Fruit fly (Drosophila melanogaster) ovary, adult (tissue): ENCODE data around the gene ImpL2.

Experiments used
- CG17801 ChIP-seq: fragments of 200-800 bp; optimal IDR thresholded peaks from 2 replicates; lab custom pipeline; 2019; ENCODE audit warnings: missing biosample characterization, mild to moderate bottlenecking, missing genetic modification characterization, moderate library complexity; ENCODE audit not compliant: partially characterized antibody

ImpL2 gene

dm6 chr3L:4204867-4205266 is 31.1 kb downstream of the ImpL2 start:
- no peak for TF ChIP-seq CG17801 (GFP tag; lab: Kevin White, UChicago)

dm6 chr3L:4204239-4204638 is 31.7 kb downstream of the ImpL2 start, which contains the start of gene CG15005:
Gene CG15005 (minus strand): TSS chr3L:4204339.
- TF ChIP-seq CG17801 (GFP tag; lab: Kevin White, UChicago): no peak

- TF ChIP-seq CG17801 (GFP tag; lab: Kevin White, UChicago): no peak
Observed at dm6 chr3L:4193730-4194649, 42.0 kb downstream of the ImpL2 start, which contains the start of gene CG43367. Gene CG43367 (plus strand): TSS chr3L:4193993.

dm6 chr3L:4187930-4188523 is 47.9 kb downstream of the ImpL2 start, which contains the start of the genes Teh2 and tipE:
Gene Teh2 (minus strand): TSS chr3L:4188023.
Gene tipE (plus strand): TSS chr3L:4188499.
- no peak for TF ChIP-seq CG17801 (GFP tag; lab: Kevin White, UChicago)

- TF ChIP-seq CG17801 (GFP tag; lab: Kevin White, UChicago): peak; percentile 59
Observed at dm6 chr3L:4186659-4187058, 49.3 kb downstream of the ImpL2 start, which contains the start of gene VhaM9.7-c. Gene VhaM9.7-c (minus strand): TSS chr3L:4186865.

dm6 chr3L:4185259-4185658 is 50.7 kb downstream of the ImpL2 start:
- no peak for TF ChIP-seq CG17801 (GFP tag; lab: Kevin White, UChicago)

- TF ChIP-seq CG17801 (GFP tag; lab: Kevin White, UChicago): no peak
Observed at dm6 chr3L:4184563-4184962, 51.4 kb downstream of the ImpL2 start, which contains the start of gene Teh3. Gene Teh3 (minus strand): TSS chr3L:4184663.

- TF ChIP-seq CG17801 (GFP tag; lab: Kevin White, UChicago): no peak
Observed at dm6 chr3L:4177981-4178562, 57.9 kb downstream of the ImpL2 start, which contains the start of gene Teh4. Gene Teh4 (minus strand): TSS chr3L:4178270.
